Fruit fly (Drosophila melanogaster) whole organism, prepupa: Measurements from ENCODE around the gene CG14210.
A peak's percentile ranks its signal among the peaks of the same experiment; 100 is the strongest.

Experiments used
- CG10669 ChIP-seq: fragments of 200-800 bp; sonication (Bioruptor generic); optimal IDR thresholded peaks from 3 replicates; lab custom pipeline; 2018; ENCODE audit warnings: missing biosample characterization, mild to moderate bottlenecking, missing genetic modification characterization, moderate library complexity
- CG11294 ChIP-seq: fragments of 200-800 bp; sonication (Bioruptor generic); IDR thresholded peaks from 2 replicates; pipeline ENCODE4 v1.3.6; 2022; ENCODE audit warnings: missing biosample characterization, missing genetic modification characterization
- CG11762 ChIP-seq: fragments of 200-800 bp; sonication (Bioruptor generic); optimal IDR thresholded peaks from 3 replicates; lab custom pipeline; 2016; ENCODE audit warnings: missing biosample characterization, missing genetic modification characterization; ENCODE audit not compliant: insufficient read depth
- CG15336 ChIP-seq: fragments of 200-800 bp; sonication (Bioruptor generic); IDR thresholded peaks from 2 replicates; pipeline ENCODE4 v1.3.6; 2022; ENCODE audit warnings: missing biosample characterization, missing genetic modification characterization
- CG16779 ChIP-seq: fragments of 200-800 bp; sonication (Bioruptor generic); optimal IDR thresholded peaks from 3 replicates; lab custom pipeline; 2017; ENCODE audit warnings: missing biosample characterization, mild to moderate bottlenecking, missing genetic modification characterization
- CG3032 ChIP-seq: fragments of 200-800 bp; optimal IDR thresholded peaks from 2 replicates; lab custom pipeline; 2019; ENCODE audit warnings: missing biosample characterization, mild to moderate bottlenecking, missing genetic modification characterization, moderate library complexity
- CG34406 ChIP-seq: fragments of 200-800 bp; sonication (Bioruptor generic); optimal IDR thresholded peaks from 3 replicates; lab custom pipeline; 2016; ENCODE audit warnings: missing biosample characterization, missing genetic modification characterization
- CG4318 ChIP-seq: fragments of 200-800 bp; sonication (Bioruptor generic); optimal IDR thresholded peaks from 3 replicates; lab custom pipeline; 2017; ENCODE audit warnings: missing biosample characterization, mild to moderate bottlenecking, missing genetic modification characterization
- CG6163 ChIP-seq: fragments of 200-800 bp; sonication (Bioruptor generic); IDR thresholded peaks from 3 replicates; pipeline ENCODE4 v1.3.6; 2022; ENCODE audit warnings: missing biosample characterization, missing genetic modification characterization
- CG6276 ChIP-seq: fragments of 200-800 bp; sonication (Bioruptor generic); optimal IDR thresholded peaks from 2 replicates; lab custom pipeline; 2017; ENCODE audit warnings: missing biosample characterization, mild to moderate bottlenecking, missing genetic modification characterization
- CG6792 ChIP-seq: fragments of 200-800 bp; sonication (Bioruptor generic); optimal IDR thresholded peaks from 3 replicates; lab custom pipeline; 2016; ENCODE audit warnings: missing biosample characterization, missing genetic modification characterization
- CG6808 ChIP-seq: fragments of 200-800 bp; sonication (Bioruptor generic); optimal IDR thresholded peaks from 3 replicates; lab custom pipeline; 2017; ENCODE audit warnings: missing biosample characterization, missing genetic modification characterization, mild to moderate bottlenecking, moderate library complexity, missing genetic modification reagents
- CG6854 ChIP-seq: fragments of 200-800 bp; sonication (Bioruptor generic); optimal IDR thresholded peaks from 2 replicates; lab custom pipeline; 2017; ENCODE audit warnings: missing biosample characterization, mild to moderate bottlenecking, missing genetic modification characterization
- CG7368 ChIP-seq: fragments of 200-800 bp; sonication (Bioruptor generic); optimal IDR thresholded peaks from 3 replicates; lab custom pipeline; 2016; ENCODE audit warnings: missing biosample characterization, missing genetic modification characterization
- CG8119 ChIP-seq: fragments of 200-800 bp; sonication (Bioruptor generic); IDR thresholded peaks from 3 replicates; pipeline ENCODE4 v1.3.6; 2022; ENCODE audit warnings: missing biosample characterization, missing genetic modification characterization
- CG8319 ChIP-seq: fragments of 200-800 bp; sonication (Bioruptor generic); optimal IDR thresholded peaks from 3 replicates; lab custom pipeline; 2016; ENCODE audit warnings: missing biosample characterization, missing genetic modification characterization
- CG9139 ChIP-seq: fragments of 200-800 bp; sonication (Bioruptor generic); optimal IDR thresholded peaks from 3 replicates; lab custom pipeline; 2017; ENCODE audit warnings: missing biosample characterization, mild to moderate bottlenecking, missing genetic modification characterization
- Eip75B ChIP-seq: fragments of 200-800 bp; sonication (Bioruptor generic); optimal IDR thresholded peaks from 3 replicates; lab custom pipeline; 2016; ENCODE audit warnings: missing biosample characterization, missing genetic modification characterization
- Eip78C ChIP-seq: fragments of 200-800 bp; sonication (Bioruptor generic); peaks from one replicate; lab custom pipeline; 2016; ENCODE audit warnings: missing biosample characterization, missing genetic modification characterization
- Ets21C ChIP-seq: fragments of 200-800 bp; sonication (Bioruptor generic); optimal IDR thresholded peaks from 3 replicates; lab custom pipeline; 2016; ENCODE audit warnings: missing biosample characterization, missing genetic modification characterization
- Ets96B ChIP-seq: fragments of 200-800 bp; optimal IDR thresholded peaks from 2 replicates; lab custom pipeline; 2019; ENCODE audit warnings: missing biosample characterization, mild to moderate bottlenecking, missing genetic modification characterization, moderate library complexity
- Gug ChIP-seq: fragments of 200-800 bp; sonication (Bioruptor generic); IDR thresholded peaks from 2 replicates; pipeline ENCODE4 v1.3.6; 2022; ENCODE audit warnings: missing biosample characterization, missing genetic modification characterization
- Hr38 ChIP-seq: sonication (Bioruptor generic); optimal IDR thresholded peaks from 2 replicates; lab custom pipeline; 2016; ENCODE audit warnings: missing biosample characterization, missing genetic modification characterization
- Hr39 ChIP-seq: fragments of 200-800 bp; sonication (Bioruptor generic); optimal IDR thresholded peaks from 2 replicates; lab custom pipeline; 2016; ENCODE audit warnings: missing biosample characterization, missing genetic modification characterization
- Hr4 ChIP-seq: fragments of 200-800 bp; sonication (Bioruptor generic); optimal IDR thresholded peaks from 3 replicates; lab custom pipeline; 2016; ENCODE audit warnings: missing biosample characterization, missing genetic modification characterization
- Lpt ChIP-seq: fragments of 200-800 bp; sonication (Bioruptor generic); optimal IDR thresholded peaks from 3 replicates; lab custom pipeline; 2016; ENCODE audit warnings: missing biosample characterization, missing genetic modification characterization
- Met ChIP-seq: fragments of 200-800 bp; sonication (Bioruptor generic); optimal IDR thresholded peaks from 3 replicates; lab custom pipeline; 2016; ENCODE audit warnings: missing biosample characterization, missing genetic modification characterization
- Sox102F ChIP-seq: fragments of 200-800 bp; sonication (Bioruptor generic); optimal IDR thresholded peaks from 2 replicates; lab custom pipeline; 2016; ENCODE audit warnings: missing biosample characterization, mild to moderate bottlenecking, missing genetic modification characterization
- Sox14 ChIP-seq: fragments of 200-800 bp; sonication (Bioruptor generic); optimal IDR thresholded peaks from 3 replicates; lab custom pipeline; 2016; ENCODE audit warnings: missing biosample characterization, missing genetic modification characterization
- Sox15 ChIP-seq: fragments of 200-800 bp; sonication (Bioruptor generic); optimal IDR thresholded peaks from 3 replicates; lab custom pipeline; 2016; ENCODE audit warnings: missing biosample characterization, missing genetic modification characterization
- achi ChIP-seq: fragments of 200-800 bp; sonication (Bioruptor generic); optimal IDR thresholded peaks from 3 replicates; lab custom pipeline; 2016; ENCODE audit warnings: missing biosample characterization, missing genetic modification characterization
- acj6 ChIP-seq: fragments of 200-800 bp; sonication (Bioruptor generic); optimal IDR thresholded peaks from 3 replicates; lab custom pipeline; 2016; ENCODE audit warnings: missing biosample characterization, missing genetic modification characterization
- dac ChIP-seq: fragments of 200-800 bp; sonication (Bioruptor generic); optimal IDR thresholded peaks from 2 replicates; lab custom pipeline; 2017; ENCODE audit warnings: missing biosample characterization, mild to moderate bottlenecking, missing genetic modification characterization
- esn ChIP-seq: fragments of 200-800 bp; sonication (Bioruptor generic); optimal IDR thresholded peaks from 2 replicates; lab custom pipeline; 2016; ENCODE audit warnings: missing biosample characterization, mild to moderate bottlenecking, missing genetic modification characterization, moderate library complexity
- fd85E ChIP-seq: fragments of 200-800 bp; sonication (Bioruptor generic); optimal IDR thresholded peaks from 3 replicates; lab custom pipeline; 2016; ENCODE audit warnings: missing biosample characterization, missing genetic modification characterization
- fkh ChIP-seq: fragments of 200-800 bp; sonication (Bioruptor generic); optimal IDR thresholded peaks from 3 replicates; lab custom pipeline; 2017; ENCODE audit warnings: missing biosample characterization, mild to moderate bottlenecking, missing genetic modification characterization, moderate library complexity
- lz ChIP-seq: fragments of 200-800 bp; sonication (Bioruptor generic); optimal IDR thresholded peaks from 3 replicates; lab custom pipeline; 2016; ENCODE audit warnings: missing biosample characterization, missing genetic modification characterization
- net ChIP-seq: fragments of 200-800 bp; sonication (Bioruptor generic); optimal IDR thresholded peaks from 3 replicates; lab custom pipeline; 2016; ENCODE audit warnings: missing biosample characterization, missing genetic modification characterization
- salr ChIP-seq, 2 experiments: fragments of 200-800 bp; sonication (Bioruptor generic); optimal IDR thresholded peaks; 3 replicates each; lab custom pipeline; 2016 to 2018; ENCODE audit warnings: missing biosample characterization in 2 of 2, missing genetic modification characterization in 2 of 2, mild to moderate bottlenecking in 1 of 2
- spab ChIP-seq: fragments of 200-800 bp; sonication (Bioruptor generic); optimal IDR thresholded peaks from 2 replicates; lab custom pipeline; 2017; ENCODE audit warnings: missing biosample characterization, mild to moderate bottlenecking, missing genetic modification characterization, missing genetic modification reagents
- ss ChIP-seq, 2 experiments: fragments of 200-800 bp; sonication (Bioruptor generic); optimal IDR thresholded peaks; 2 replicates in 1 of 2; 3 replicates in 1 of 2; lab custom pipeline; 2017 to 2018; ENCODE audit warnings: mild to moderate bottlenecking in 2 of 2, missing biosample characterization in 2 of 2, missing genetic modification characterization in 2 of 2, moderate library complexity in 1 of 2
- svp ChIP-seq: fragments of 200-800 bp; sonication (Bioruptor generic); peaks from one replicate; lab custom pipeline; 2016; ENCODE audit warnings: missing biosample characterization, missing genetic modification characterization
- topi ChIP-seq: fragments of 200-800 bp; sonication (Bioruptor generic); optimal IDR thresholded peaks from 3 replicates; lab custom pipeline; 2016; ENCODE audit warnings: missing biosample characterization, missing genetic modification characterization
- vri ChIP-seq: fragments of 200-800 bp; sonication (Bioruptor generic); optimal IDR thresholded peaks from 3 replicates; lab custom pipeline; 2016; ENCODE audit warnings: missing biosample characterization, mild to moderate bottlenecking, missing genetic modification characterization

The CG14210 gene

dm6 chrX:19638328-19638940 is 22.4 kb downstream of the CG14210 start, which contains the start of gene Rcd-1:
Gene Rcd-1 (plus strand): TSS chrX:19638767.
- TF ChIP-seq Eip78C (GFP tag; lab: Kevin White, UChicago) (peak; percentile 68), svp (GFP tag; lab: Kevin White, UChicago) (no peak), CG11294 (GFP tag; lab: Robert Waterston, UW) (no peak), acj6 (GFP tag; lab: Kevin White, UChicago) (no peak), fkh (GFP tag; lab: Kevin White, UChicago) (peak; percentile 90), net (GFP tag; lab: Kevin White, UChicago) (no peak), ss (GFP tag; optimal IDR thresholded peaks at IDR 0.05; lab: Kevin White, UChicago) (peak in 1 of 2 experiments; percentile 12)

dm6 chrX:19640707-19641248 is 24.8 kb downstream of the CG14210 start:
- TF ChIP-seq ss (GFP tag; optimal IDR thresholded peaks at IDR 0.05; lab: Kevin White, UChicago) (peak in 1 of 2 experiments; percentile 20), CG6276 (GFP tag; lab: Kevin White, UChicago) (no peak), Eip78C (GFP tag; lab: Kevin White, UChicago) (peak; percentile 68)

dm6 chrX:19642819-19643504 is 27.0 kb downstream of the CG14210 start, which contains the start of the genes CG12237 and Sec61gamma:
Gene CG12237 (minus strand): TSS chrX:19642869.
Gene Sec61gamma (plus strand): TSS chrX:19643327.
- TF ChIP-seq fkh (GFP tag; lab: Kevin White, UChicago): no peak
- no peak for TF ChIP-seq spab (GFP tag; lab: Kevin White, UChicago)
- peak; percentile 61 for TF ChIP-seq Sox14 (GFP tag; lab: Kevin White, UChicago)
- TF ChIP-seq acj6 (GFP tag; lab: Kevin White, UChicago): no peak
- no peak for TF ChIP-seq vri (GFP tag; lab: Kevin White, UChicago)
- no peak for TF ChIP-seq dac (GFP tag; lab: Kevin White, UChicago)
- no peak for TF ChIP-seq Hr39
- TF ChIP-seq Eip75B: no peak
- no peak for TF ChIP-seq svp (GFP tag; lab: Kevin White, UChicago)
- no peak for TF ChIP-seq CG11294 (GFP tag; lab: Robert Waterston, UW)
- no peak for TF ChIP-seq Ets96B (tag; lab: Kevin White, UChicago)
- TF ChIP-seq topi (GFP tag; lab: Kevin White, UChicago): no peak
- no peak for TF ChIP-seq CG10669
- no peak for TF ChIP-seq Sox15 (GFP tag; lab: Kevin White, UChicago)
- no peak for TF ChIP-seq Ets21C (GFP tag; lab: Kevin White, UChicago)
- no peak for TF ChIP-seq CG4318 (GFP tag; lab: Kevin White, UChicago)
- no peak for TF ChIP-seq CG6808 (GFP tag; lab: Kevin White, UChicago)
- no peak for TF ChIP-seq Lpt (GFP tag; lab: Kevin White, UChicago)
- TF ChIP-seq lz (GFP tag; lab: Kevin White, UChicago): no peak
- TF ChIP-seq CG7368 (GFP tag; lab: Kevin White, UChicago): no peak
- no peak for TF ChIP-seq CG8119
- no peak for TF ChIP-seq CG8319 (GFP tag; lab: Kevin White, UChicago)
- no peak for TF ChIP-seq CG16779 (tag; lab: Kevin White, UChicago)
- TF ChIP-seq CG3032: no peak
- peak; percentile 34; the same call in 1 of the 3 replicates for TF ChIP-seq CG6163 (GFP tag; lab: Robert Waterston, UW)
- TF ChIP-seq CG34406 (GFP tag; lab: Kevin White, UChicago): no peak
- no peak for TF ChIP-seq CG6792
- peak; percentile 100 for TF ChIP-seq achi (GFP tag; lab: Kevin White, UChicago)
- no peak for TF ChIP-seq Hr38 (GFP tag; lab: Kevin White, UChicago)
- no peak for TF ChIP-seq esn
- no peak for TF ChIP-seq CG6276 (GFP tag; lab: Kevin White, UChicago)
- no peak for TF ChIP-seq fd85E (GFP tag; lab: Kevin White, UChicago)
- TF ChIP-seq Eip78C (GFP tag; lab: Kevin White, UChicago): peak; percentile 68
- TF ChIP-seq Hr4 (GFP tag; lab: Kevin White, UChicago): no peak
- no peak for TF ChIP-seq Gug (GFP tag; lab: Robert Waterston, UW)
- no peak for TF ChIP-seq Met
- no peak for TF ChIP-seq salr (GFP tag; optimal IDR thresholded peaks at IDR 0.05; lab: Kevin White, UChicago)
- no peak for TF ChIP-seq CG6854 (GFP tag; lab: Kevin White, UChicago)
- TF ChIP-seq Sox102F: no peak
- TF ChIP-seq CG9139 (GFP tag; lab: Kevin White, UChicago): no peak
- TF ChIP-seq CG11762 (GFP tag; lab: Kevin White, UChicago): no peak
- TF ChIP-seq CG15336 (GFP tag; lab: Robert Waterston, UW): no peak
